Fruit fly (Drosophila melanogaster): Measurements from ENCODE around the gene wls.
"Not testable (repeated sequence)": the region's sequence is repeated elsewhere in the genome, so short reads cannot be mapped to it uniquely, and the experiment has no call there.

Gene wls

dm6 chr3L:11138862-11139261 lies 30.6 kb downstream of the wls start:
- TF ChIP-seq CTCF (optimal IDR thresholded peaks at IDR 0.05) (no peak), CG8478 (optimal IDR thresholded peaks at IDR 0.05) (no peak)

- TF ChIP-seq CTCF (optimal IDR thresholded peaks at IDR 0.05) = no peak
- TF ChIP-seq CG8478 (optimal IDR thresholded peaks at IDR 0.05) = no peak
Observed at dm6 chr3L:11136349-11136748, 33.1 kb downstream of the wls start.

dm6 chr3L:11135846-11136245 lies 33.6 kb downstream of the wls start, which contains the start of gene IRSp53:
IRSp53 (plus strand) TSS chr3L:11136049.
- no peak for TF ChIP-seq CG8478 (optimal IDR thresholded peaks at IDR 0.05)
- TF ChIP-seq CTCF (optimal IDR thresholded peaks at IDR 0.05) = no peak

dm6 chr3L:11134886-11135285 lies 34.5 kb downstream of the wls start, which contains the start of gene CG14143:
CG14143 (plus strand) TSS chr3L:11134987.
- not testable (repeated sequence) for TF ChIP-seq CG8478, CTCF (optimal IDR thresholded peaks at IDR 0.05)

dm6 chr3L:11132055-11132454 lies 37.4 kb downstream of the wls start, which contains the start of gene CG32074:
CG32074 (minus strand) TSS chr3L:11132322.
- TF ChIP-seq CTCF, CG8478 (optimal IDR thresholded peaks at IDR 0.05): not testable (repeated sequence)

- TF ChIP-seq CTCF (optimal IDR thresholded peaks at IDR 0.05) (no peak), CG8478 (optimal IDR thresholded peaks at IDR 0.05) (no peak)
Observed at dm6 chr3L:11130535-11130934, 38.9 kb downstream of the wls start, which contains the start of gene nol. nol (plus strand) TSS chr3L:11130835.

dm6 chr3L:11125636-11126532 lies 43.5 kb downstream of the wls start:
- TF ChIP-seq CTCF (optimal IDR thresholded peaks at IDR 0.05) (no peak), CG8478 (optimal IDR thresholded peaks at IDR 0.05) (no peak)

- TF ChIP-seq CTCF (optimal IDR thresholded peaks at IDR 0.05) (no peak), CG8478 (optimal IDR thresholded peaks at IDR 0.05) (no peak)
Observed at dm6 chr3L:11124841-11125240, 44.6 kb downstream of the wls start.

- no peak for TF ChIP-seq CG8478 (optimal IDR thresholded peaks at IDR 0.05)
- no peak for TF ChIP-seq CTCF (optimal IDR thresholded peaks at IDR 0.05)
Observed at dm6 chr3L:11124439-11124838, 45.0 kb downstream of the wls start.

- TF ChIP-seq CG8478 (optimal IDR thresholded peaks at IDR 0.05) = no peak
- no peak for TF ChIP-seq CTCF (optimal IDR thresholded peaks at IDR 0.05)
Observed at dm6 chr3L:11123598-11124284, 45.7 kb downstream of the wls start.

- TF ChIP-seq CTCF (optimal IDR thresholded peaks at IDR 0.05) (peak; percentile 96), CG8478 (optimal IDR thresholded peaks at IDR 0.05) (no peak)
Observed at dm6 chr3L:11123088-11123487, 46.3 kb downstream of the wls start, which contains the start of the genes Ufd1 and NaPi-III. Ufd1 (minus strand) TSS chr3L:11123216. NaPi-III (plus strand) TSS chr3L:11123348.

dm6 chr3L:11120419-11120958 lies 48.9 kb downstream of the wls start, which contains the start of the genes FoxK and mRpL2:
FoxK (minus strand) TSS chr3L:11120783.
mRpL2 (plus strand) TSS chr3L:11120847.
- peak; percentile 44 to 51 for TF ChIP-seq CTCF (optimal IDR thresholded peaks at IDR 0.05)
- no peak for TF ChIP-seq CG8478 (optimal IDR thresholded peaks at IDR 0.05)

- TF ChIP-seq CG8478 (optimal IDR thresholded peaks at IDR 0.05) = no peak
- TF ChIP-seq CTCF (optimal IDR thresholded peaks at IDR 0.05) = no peak
Observed at dm6 chr3L:11119901-11120418, 49.5 kb downstream of the wls start.

dm6 chr3L:11119396-11119900 lies 50.0 kb downstream of the wls start:
- TF ChIP-seq CTCF (optimal IDR thresholded peaks at IDR 0.05) (no peak), CG8478 (optimal IDR thresholded peaks at IDR 0.05) (no peak)
